Fruit fly (Drosophila melanogaster): ENCODE data around the gene Ttc1.

Gene Ttc1

dm6 chr3R:16452954-16453587, 10.3 kb upstream of the Ttc1 start (continued):
- TF ChIP-seq CoRest (tag; optimal IDR thresholded peaks at IDR 0.05) (no peak), phol (tag; optimal IDR thresholded peaks at IDR 0.05) (no peak), Vsx1 (GFP tag; optimal IDR thresholded peaks at IDR 0.05) (no peak), ci (GFP tag; IDR thresholded peaks at IDR 0.05) (0 out of 3 replicates have a peak, but pooled peaks have one; percentile 13), ham (GFP tag; IDR thresholded peaks at IDR 0.05) (no peak), CG2712 (tag; optimal IDR thresholded peaks at IDR 0.05) (no peak), ara (GFP tag; IDR thresholded peaks at IDR 0.05) (no peak), CG43689 (GFP tag; IDR thresholded peaks at IDR 0.05) (no peak), Dll (GFP tag; IDR thresholded peaks at IDR 0.05; ENCODE audit: partially characterized antibody) (peak; percentile 34; the same call in 1 of the 4 replicates), Abd-B (GFP tag; optimal IDR thresholded peaks at IDR 0.05) (no peak), Ada2b (GFP tag; IDR thresholded peaks at IDR 0.05) (no peak), CG16779 (GFP tag; IDR thresholded peaks at IDR 0.05) (no peak), CG10366 (GFP tag; IDR thresholded peaks at IDR 0.05) (no peak), pho (GFP tag; optimal IDR thresholded peaks at IDR 0.05) (no peak), row (GFP tag; IDR thresholded peaks at IDR 0.05) (peak; percentile 14; the same call in 1 of the 3 replicates), CG10267 (tag; optimal IDR thresholded peaks at IDR 0.05) (no peak), CG9797 (GFP tag; optimal IDR thresholded peaks at IDR 0.05) (no peak), gcm2 (GFP tag; optimal IDR thresholded peaks at IDR 0.05) (no peak), Atf6 (GFP tag; IDR thresholded peaks at IDR 0.05) (no peak), bab2 (GFP tag; optimal IDR thresholded peaks at IDR 0.05) (no peak), cad (GFP tag; optimal IDR thresholded peaks at IDR 0.05) (peak; percentile 79), gsb-n (tag; optimal IDR thresholded peaks at IDR 0.05) (peak; percentile 10), sr (GFP tag; IDR thresholded peaks at IDR 0.05) (no peak), CG8281 (tag; optimal IDR thresholded peaks at IDR 0.05) (no peak), hb (GFP tag; IDR thresholded peaks at IDR 0.05; ENCODE audit: partially characterized antibody) (no peak), sima (GFP tag; optimal IDR thresholded peaks at IDR 0.05) (no peak), Nf-YA (GFP tag; IDR thresholded peaks at IDR 0.05) (no peak), repo (GFP tag; optimal IDR thresholded peaks at IDR 0.05) (no peak), kay (GFP tag; optimal IDR thresholded peaks at IDR 0.05) (peak; percentile 90), sob (GFP tag; IDR thresholded peaks at IDR 0.05) (no peak), CG7987 (GFP tag; optimal IDR thresholded peaks at IDR 0.05) (no peak), sqz (GFP tag; optimal IDR thresholded peaks at IDR 0.05) (no peak), sens (GFP tag) (no peak), wor (GFP tag; IDR thresholded peaks at IDR 0.05) (no peak), CG7357 (GFP tag; IDR thresholded peaks at IDR 0.05) (no peak), Dip2 (GFP tag; IDR thresholded peaks at IDR 0.05) (no peak), vvl (GFP tag; IDR thresholded peaks at IDR 0.05) (peak; percentile 52; the same call in 1 of the 2 replicates), Pdp1 (GFP tag; optimal IDR thresholded peaks at IDR 0.05) (peak in 1 of 2 experiments; percentile 56), CG17359 (tag; optimal IDR thresholded peaks at IDR 0.05) (no peak), Hand (GFP tag; optimal IDR thresholded peaks at IDR 0.05) (no peak), Usf (GFP tag; optimal IDR thresholded peaks at IDR 0.05) (no peak), CG8924 (tag; optimal IDR thresholded peaks at IDR 0.05) (peak; percentile 13), hbn (GFP tag; IDR thresholded peaks at IDR 0.05; ENCODE audit: partially characterized antibody) (peak; percentile 23; the same call in 1 of the 2 replicates), sug (tag; optimal IDR thresholded peaks at IDR 0.05) (peak; percentile 25), HLHmδ (GFP tag; optimal IDR thresholded peaks at IDR 0.05) (no peak), CG17385 (GFP tag; optimal IDR thresholded peaks at IDR 0.05) (peak; percentile 80), fd3F (GFP tag; optimal IDR thresholded peaks at IDR 0.05) (no peak), Hr3 (GFP tag; optimal IDR thresholded peaks at IDR 0.05) (no peak), Med (GFP tag) (peak; percentile 83), CG5180 (GFP tag; optimal IDR thresholded peaks at IDR 0.05) (no peak)

Measured in whole organism, embryonic.